Fruit fly (Drosophila melanogaster) whole organism, embryonic: ENCODE data around the gene grass.

ENCODE experiments used
- B-H2 ChIP-seq: fragments of 200-800 bp; sonication (Bioruptor generic); optimal IDR thresholded peaks from 2 replicates; lab custom pipeline; 2018; ENCODE audit warnings: missing biosample characterization, mild to moderate bottlenecking, missing genetic modification characterization
- CG12659 ChIP-seq: fragments of 200-800 bp; sonication (Bioruptor generic); optimal IDR thresholded peaks from 3 replicates; lab custom pipeline; 2017; ENCODE audit warnings: mild to moderate bottlenecking, missing biosample characterization, missing genetic modification reagents, missing genetic modification characterization
- CG14441 ChIP-seq: fragments of 200-800 bp; sonication (Bioruptor generic); IDR thresholded peaks from 2 replicates; pipeline ENCODE4 v1.3.6; 2022; ENCODE audit warnings: missing biosample characterization, missing genetic modification characterization
- CG14860 ChIP-seq: fragments of 200-800 bp; sonication (Bioruptor generic); IDR thresholded peaks from 3 replicates; pipeline ENCODE4 v1.3.6; 2022; ENCODE audit warnings: missing biosample characterization, missing genetic modification characterization; ENCODE audit not compliant: partially characterized antibody
- CG17829 ChIP-seq: fragments of 200-800 bp; optimal IDR thresholded peaks from 2 replicates; lab custom pipeline; 2019; ENCODE audit warnings: missing biosample characterization, mild to moderate bottlenecking, missing genetic modification characterization, moderate library complexity
- CG18262 ChIP-seq: fragments of 200-800 bp; optimal IDR thresholded peaks from 3 replicates; lab custom pipeline; 2019; ENCODE audit warnings: missing biosample characterization, mild to moderate bottlenecking, missing genetic modification characterization, moderate library complexity
- CG31365 ChIP-seq: fragments of 200-800 bp; sonication (Bioruptor generic); optimal IDR thresholded peaks from 2 replicates; lab custom pipeline; 2018; ENCODE audit warnings: missing biosample characterization, mild to moderate bottlenecking, missing genetic modification characterization
- CG34422 ChIP-seq: fragments of 200-800 bp; sonication (Bioruptor generic); IDR thresholded peaks from 3 replicates; pipeline ENCODE4 v1.3.6; 2022; ENCODE audit warnings: missing biosample characterization, missing genetic modification characterization
- CG4404 ChIP-seq: fragments of 200-800 bp; sonication (Bioruptor generic); IDR thresholded peaks from 2 replicates; pipeline ENCODE4 v1.3.6; 2022; ENCODE audit warnings: missing biosample characterization, missing genetic modification characterization
- CG4424 ChIP-seq: fragments of 200-800 bp; sonication (Bioruptor generic); optimal IDR thresholded peaks from 3 replicates; lab custom pipeline; 2016; ENCODE audit warnings: missing biosample characterization, missing genetic modification characterization
- CG4730 ChIP-seq: fragments of 200-800 bp; sonication (Bioruptor generic); IDR thresholded peaks from 2 replicates; pipeline ENCODE4 v1.3.6; 2022; ENCODE audit warnings: missing biosample characterization, missing genetic modification characterization
- CG6272 ChIP-seq: fragments of 200-800 bp; sonication (Bioruptor generic); IDR thresholded peaks from 2 replicates; pipeline ENCODE4 v1.3.6; 2022; ENCODE audit warnings: missing biosample characterization, missing genetic modification characterization
- CG8290 ChIP-seq, 3 experiments: fragments of 200-800 bp; sonication (Bioruptor generic); optimal IDR thresholded peaks; 2 replicates each; lab custom pipeline; 2016 to 2019; ENCODE audit warnings: missing biosample characterization in 3 of 3, missing genetic modification characterization in 3 of 3, mild to moderate bottlenecking in 2 of 3, moderate library complexity in 1 of 3
- CG9215 ChIP-seq: fragments of 200-800 bp; sonication (Bioruptor generic); IDR thresholded peaks from 2 replicates; pipeline ENCODE4 v1.3.6; 2022; ENCODE audit warnings: missing biosample characterization, missing genetic modification characterization
- CG9932 ChIP-seq: fragments of 200-800 bp; sonication (Bioruptor generic); IDR thresholded peaks from 2 replicates; pipeline ENCODE4 v1.3.6; 2022; ENCODE audit warnings: missing biosample characterization, missing genetic modification characterization
- CHES-1-like ChIP-seq: fragments of 200-800 bp; sonication (Bioruptor generic); optimal IDR thresholded peaks from 2 replicates; lab custom pipeline; 2016; ENCODE audit warnings: missing biosample characterization, missing genetic modification characterization
- E2f1 ChIP-seq: fragments of 200-800 bp; sonication (Bioruptor generic); IDR thresholded peaks from 2 replicates; pipeline ENCODE4 v1.3.6; 2022; ENCODE audit warnings: missing biosample characterization, missing genetic modification characterization
- Ets97D ChIP-seq: fragments of 200-800 bp; sonication (Bioruptor generic); optimal IDR thresholded peaks from 3 replicates; lab custom pipeline; 2016; ENCODE audit warnings: missing biosample characterization, missing genetic modification characterization
- Fer1 ChIP-seq: fragments of 200-800 bp; sonication (Bioruptor generic); optimal IDR thresholded peaks from 2 replicates; lab custom pipeline; 2017; ENCODE audit warnings: missing biosample characterization, mild to moderate bottlenecking, missing genetic modification characterization
- HHEX ChIP-seq: fragments of 200-800 bp; sonication (Bioruptor generic); optimal IDR thresholded peaks from 3 replicates; lab custom pipeline; 2017; ENCODE audit warnings: missing biosample characterization, mild to moderate bottlenecking, missing genetic modification characterization, missing genetic modification reagents
- HLH3B ChIP-seq: fragments of 200-800 bp; sonication (Bioruptor generic); IDR thresholded peaks from 2 replicates; pipeline ENCODE4 v1.3.6; 2022; ENCODE audit warnings: missing biosample characterization, missing genetic modification characterization
- HLH54F ChIP-seq: fragments of 200-800 bp; sonication (Bioruptor generic); optimal IDR thresholded peaks from 3 replicates; lab custom pipeline; 2016; ENCODE audit warnings: missing biosample characterization, missing genetic modification characterization
- HmgD ChIP-seq: fragments of 200-800 bp; sonication (Bioruptor generic); optimal IDR thresholded peaks from 3 replicates; lab custom pipeline; 2016; ENCODE audit warnings: missing biosample characterization, missing genetic modification characterization
- Hr3 ChIP-seq: fragments of 200-800 bp; sonication (Bioruptor generic); optimal IDR thresholded peaks from 3 replicates; lab custom pipeline; 2016; ENCODE audit warnings: missing biosample characterization, missing genetic modification characterization
- Kr ChIP-seq: fragments of 200-800 bp; sonication (Bioruptor generic); optimal IDR thresholded peaks from 2 replicates; lab custom pipeline; 2017; ENCODE audit warnings: missing biosample characterization, mild to moderate bottlenecking, missing genetic modification characterization
- PHDP ChIP-seq: fragments of 200-800 bp; sonication (Bioruptor generic); optimal IDR thresholded peaks from 3 replicates; lab custom pipeline; 2018; ENCODE audit warnings: missing biosample characterization, mild to moderate bottlenecking, missing genetic modification characterization, moderate library complexity
- Stat92E ChIP-seq, 3 experiments: fragments of >200 bp in 2 of 3; fragments of 200-800 bp in 1 of 3; sonication (Bioruptor generic) in 1 of 3; optimal IDR thresholded peaks; 2 replicates each; lab custom pipeline; 2017 to 2019; ENCODE audit warnings: missing biosample characterization in 3 of 3, missing genetic modification characterization in 3 of 3, mild to moderate bottlenecking in 1 of 3, moderate library complexity in 1 of 3
- TFAM ChIP-seq: fragments of 200-800 bp; sonication (Bioruptor generic); optimal IDR thresholded peaks from 2 replicates; lab custom pipeline; 2017; ENCODE audit warnings: missing biosample characterization, missing genetic modification characterization, inconsistent platforms
- al ChIP-seq: fragments of 200-800 bp; sonication (Bioruptor generic); IDR thresholded peaks from 2 replicates; pipeline ENCODE4 v1.3.6; 2022; ENCODE audit warnings: missing biosample characterization, missing genetic modification characterization
- bab2 ChIP-seq: fragments of 200-800 bp; sonication (Bioruptor generic); optimal IDR thresholded peaks from 2 replicates; lab custom pipeline; 2016; ENCODE audit warnings: missing biosample characterization, missing genetic modification characterization
- chm ChIP-seq: fragments of 200-800 bp; sonication (Bioruptor generic); IDR thresholded peaks from 2 replicates; pipeline ENCODE4 v1.3.6; 2022; ENCODE audit warnings: missing biosample characterization, missing genetic modification characterization
- corto ChIP-seq: fragments of 200-800 bp; sonication (Bioruptor generic); optimal IDR thresholded peaks from 2 replicates; lab custom pipeline; 2016; ENCODE audit warnings: missing biosample characterization, mild to moderate bottlenecking, missing genetic modification characterization, moderate library complexity
- fd96Cb ChIP-seq: fragments of 200-800 bp; sonication (Bioruptor generic); optimal IDR thresholded peaks from 2 replicates; lab custom pipeline; 2018; ENCODE audit warnings: missing biosample characterization, mild to moderate bottlenecking, missing genetic modification characterization, moderate library complexity
- gsb ChIP-seq: fragments of 200-800 bp; sonication (Bioruptor generic); IDR thresholded peaks from 2 replicates; pipeline ENCODE4 v1.3.6; 2022; ENCODE audit warnings: missing biosample characterization, missing genetic modification characterization
- kah ChIP-seq: fragments of 200-800 bp; sonication (Bioruptor generic); optimal IDR thresholded peaks from 2 replicates; lab custom pipeline; 2018; ENCODE audit warnings: missing biosample characterization, mild to moderate bottlenecking, missing genetic modification characterization
- kni ChIP-seq: fragments of 200-800 bp; sonication (Bioruptor generic); optimal IDR thresholded peaks from 3 replicates; lab custom pipeline; 2017; ENCODE audit warnings: mild to moderate bottlenecking, missing biosample characterization, missing genetic modification reagents, missing genetic modification characterization
- lbe ChIP-seq: fragments of 200-800 bp; sonication (Bioruptor generic); optimal IDR thresholded peaks from 2 replicates; lab custom pipeline; 2016; ENCODE audit warnings: missing biosample characterization, mild to moderate bottlenecking, missing genetic modification characterization
- lilli ChIP-seq: fragments of 200-800 bp; sonication (Bioruptor generic); optimal IDR thresholded peaks from 3 replicates; lab custom pipeline; 2016; ENCODE audit warnings: missing biosample characterization, missing genetic modification characterization
- odd ChIP-seq: fragments of 200-800 bp; sonication (Bioruptor generic); optimal IDR thresholded peaks from 2 replicates; lab custom pipeline; 2017; ENCODE audit warnings: missing biosample characterization, mild to moderate bottlenecking, missing genetic modification characterization
- pb ChIP-seq: fragments of 200-800 bp; sonication (Bioruptor generic); optimal IDR thresholded peaks from 3 replicates; lab custom pipeline; 2016; ENCODE audit warnings: missing biosample characterization, missing genetic modification characterization
- pho ChIP-seq: fragments of 200-800 bp; sonication (Bioruptor generic); optimal IDR thresholded peaks from 2 replicates; lab custom pipeline; 2016; ENCODE audit warnings: missing biosample characterization, missing genetic modification characterization
- pita ChIP-seq: fragments of 200-800 bp; sonication (Bioruptor generic); optimal IDR thresholded peaks from 2 replicates; lab custom pipeline; 2017; ENCODE audit warnings: missing biosample characterization, mild to moderate bottlenecking, missing genetic modification characterization
- sens-2 ChIP-seq: fragments of 200-800 bp; sonication (Bioruptor generic); IDR thresholded peaks from 2 replicates; pipeline ENCODE4 v1.3.6; 2022; ENCODE audit warnings: missing biosample characterization, missing genetic modification characterization
- sisA ChIP-seq: fragments of 200-800 bp; sonication (Bioruptor generic); IDR thresholded peaks from 2 replicates; pipeline ENCODE4 v1.3.6; 2022; ENCODE audit warnings: missing biosample characterization, missing genetic modification characterization
- slbo ChIP-seq: fragments of 200-800 bp; sonication (Bioruptor generic); IDR thresholded peaks from 2 replicates; pipeline ENCODE4 v1.3.6; 2022; ENCODE audit warnings: missing biosample characterization, missing genetic modification characterization
- stc ChIP-seq: fragments of 200-800 bp; sonication (Bioruptor generic); IDR thresholded peaks from 2 replicates; pipeline ENCODE4 v1.3.6; 2022; ENCODE audit warnings: missing biosample characterization, missing genetic modification characterization
- vvl ChIP-seq: fragments of 200-800 bp; sonication (Bioruptor generic); IDR thresholded peaks from 2 replicates; pipeline ENCODE4 v1.3.6; 2022; ENCODE audit warnings: missing biosample characterization, missing genetic modification characterization
- wdn ChIP-seq: fragments of 200-800 bp; sonication (Bioruptor generic); IDR thresholded peaks from 2 replicates; pipeline ENCODE4 v1.3.6; 2022; ENCODE audit warnings: missing biosample characterization, missing genetic modification characterization
- z ChIP-seq: fragments of 200-800 bp; sonication (Bioruptor generic); IDR thresholded peaks from 3 replicates; pipeline ENCODE4 v1.3.6; 2022; ENCODE audit warnings: missing biosample characterization, missing genetic modification characterization

grass gene

dm6 chr3R:27129580-27130385 is 28.0 kb upstream of the grass start (continued):
- TF ChIP-seq odd (GFP tag; lab: Kevin White, UChicago), result no peak
- TF ChIP-seq lilli, result peak; percentile 36
- no peak for TF ChIP-seq kni
- no peak for TF ChIP-seq Kr (GFP tag; lab: Kevin White, UChicago)
- TF ChIP-seq CG14860 (GFP tag; lab: Robert Waterston, UW), result no peak
- 0 out of 2 replicates have a peak, but pooled peaks have one; percentile 22 for TF ChIP-seq HLH3B
- peak; percentile 16; the same call in 1 of the 2 replicates for TF ChIP-seq CG9215 (GFP tag; lab: Robert Waterston, UW)
- TF ChIP-seq bab2 (GFP tag; lab: Kevin White, UChicago), result peak; percentile 8
- no peak for TF ChIP-seq CG17829 (tag; lab: Kevin White, UChicago)
- peak; percentile 31 for TF ChIP-seq CHES-1-like (GFP tag; lab: Kevin White, UChicago)
- no peak for TF ChIP-seq Stat92E (GFP tag; optimal IDR thresholded peaks at IDR 0.05; lab: Kevin White, UChicago)
- 0 out of 2 replicates have a peak, but pooled peaks have one; percentile 20 for TF ChIP-seq CG4730 (GFP tag; lab: Robert Waterston, UW)
- no peak for TF ChIP-seq chm
- TF ChIP-seq gsb (GFP tag; lab: Robert Waterston, UW), result no peak
- no peak for TF ChIP-seq TFAM (GFP tag; lab: Kevin White, UChicago)
- no peak for TF ChIP-seq CG8290 (GFP tag; optimal IDR thresholded peaks at IDR 0.05; lab: Kevin White, UChicago)
- peak in 1 of 2 experiments; percentile 50 for TF ChIP-seq CG8290 (tag; optimal IDR thresholded peaks at IDR 0.05; lab: Kevin White, UChicago)
- no peak for TF ChIP-seq HmgD (GFP tag; lab: Kevin White, UChicago)
- no peak for TF ChIP-seq CG4404 (GFP tag; lab: Robert Waterston, UW)
- peak; percentile 17 for TF ChIP-seq Fer1 (GFP tag; lab: Kevin White, UChicago)
- TF ChIP-seq pho (GFP tag; lab: Kevin White, UChicago), result peak; percentile 3
- TF ChIP-seq CG18262 (tag; lab: Kevin White, UChicago), result no peak
- no peak for TF ChIP-seq Ets97D (GFP tag; lab: Kevin White, UChicago)
- no peak for TF ChIP-seq CG31365 (tag; lab: Kevin White, UChicago)
- TF ChIP-seq slbo (GFP tag; lab: Robert Waterston, UW), result peak; percentile 60
- peak; percentile 25; the same call in 1 of the 2 replicates for TF ChIP-seq CG14441 (GFP tag; lab: Robert Waterston, UW)
- no peak for TF ChIP-seq PHDP (tag; lab: Kevin White, UChicago)
- TF ChIP-seq wdn (GFP tag; lab: Robert Waterston, UW), result 0 out of 2 replicates have a peak, but pooled peaks have one; percentile 34
- TF ChIP-seq CG12659 (GFP tag; lab: Kevin White, UChicago), result peak; percentile 13
- peak; percentile 25 for TF ChIP-seq corto (GFP tag; lab: Kevin White, UChicago)
- peak; percentile 4 for TF ChIP-seq fd96Cb
- 0 out of 2 replicates have a peak, but pooled peaks have one; percentile 10 for TF ChIP-seq CG6272 (GFP tag; lab: Robert Waterston, UW)
- TF ChIP-seq HLH54F, result no peak
- no peak for TF ChIP-seq kah (GFP tag; lab: Kevin White, UChicago)
- peak; percentile 47; the same call in 1 of the 2 replicates for TF ChIP-seq stc (GFP tag; lab: Robert Waterston, UW)
- peak; percentile 45 for TF ChIP-seq lbe
- no peak for TF ChIP-seq z
- TF ChIP-seq CG9932 (GFP tag; lab: Robert Waterston, UW), result peak; percentile 68
- no peak for TF ChIP-seq Hr3 (GFP tag; lab: Kevin White, UChicago)
- 0 out of 2 replicates have a peak, but pooled peaks have one; percentile 12 for TF ChIP-seq E2f1
- no peak for TF ChIP-seq pita (GFP tag; lab: Kevin White, UChicago)
- TF ChIP-seq HHEX (GFP tag; lab: Kevin White, UChicago), result no peak
- TF ChIP-seq sisA (GFP tag; lab: Robert Waterston, UW), result no peak
- TF ChIP-seq vvl, result peak; percentile 33; the same call in 1 of the 2 replicates
- no peak for TF ChIP-seq pb
- peak; percentile 35 for TF ChIP-seq B-H2
- TF ChIP-seq CG4424 (GFP tag; lab: Kevin White, UChicago), result peak; percentile 13
- 0 out of 3 replicates have a peak, but pooled peaks have one; percentile 20 for TF ChIP-seq CG34422 (GFP tag; lab: Robert Waterston, UW)
- peak; percentile 50; the same call in 1 of the 2 replicates for TF ChIP-seq al
- TF ChIP-seq sens-2 (GFP tag; lab: Robert Waterston, UW), result no peak; the same call in 1 of the 2 replicates
